Worm (Caenorhabditis elegans) whole organism, midembryonic: ENCODE results near the gene C06A1.3.

Source experiments
- T22C8.4 ChIP-seq: fragments of 200-800 bp; sonication (Bioruptor generic); IDR thresholded peaks from 2 replicates; pipeline ENCODE4 v1.3.6; 2022; ENCODE audit warnings: missing genetic modification characterization, missing compliant biosample characterization
- flt-1 ChIP-seq: fragments of 200-800 bp; sonication (Bioruptor generic); IDR thresholded peaks from 2 replicates; pipeline ENCODE4 v1.3.6; 2022; ENCODE audit warnings: missing genetic modification characterization, missing compliant biosample characterization
- ref-1 ChIP-seq: fragments of 200-800 bp; sonication (Bioruptor generic); conservative IDR thresholded peaks from 2 replicates; pipeline ENCODE4 v1.3.6; 2022; ENCODE audit warnings: missing genetic modification reagents, missing genetic modification characterization, missing compliant biosample characterization

ce11 chrII:10529218-10529751, 42.8 kb upstream of the C06A1.3 start:
- TF ChIP-seq ref-1 (GFP tag; lab: Robert Waterston, UW) (no peak), flt-1 (GFP tag; lab: Robert Waterston, UW) (no peak), T22C8.4 (no peak)
